Fruit fly (Drosophila melanogaster) whole organism, prepupa: Measurements from ENCODE around the gene chas.

Experiments used
- CG10631 ChIP-seq: fragments of 200-800 bp; sonication (Bioruptor generic); optimal IDR thresholded peaks from 2 replicates; lab custom pipeline; 2016; ENCODE audit warnings: missing biosample characterization, missing genetic modification characterization
- CG10669 ChIP-seq: fragments of 200-800 bp; sonication (Bioruptor generic); optimal IDR thresholded peaks from 3 replicates; lab custom pipeline; 2018; ENCODE audit warnings: missing biosample characterization, mild to moderate bottlenecking, missing genetic modification characterization, moderate library complexity
- CG11294 ChIP-seq: fragments of 200-800 bp; sonication (Bioruptor generic); IDR thresholded peaks from 2 replicates; pipeline ENCODE4 v1.3.6; 2022; ENCODE audit warnings: missing biosample characterization, missing genetic modification characterization
- CG11762 ChIP-seq: fragments of 200-800 bp; sonication (Bioruptor generic); optimal IDR thresholded peaks from 3 replicates; lab custom pipeline; 2016; ENCODE audit warnings: missing biosample characterization, missing genetic modification characterization; ENCODE audit not compliant: insufficient read depth
- CG11902 ChIP-seq: fragments of 200-800 bp; sonication (Bioruptor generic); optimal IDR thresholded peaks from 3 replicates; lab custom pipeline; 2016; ENCODE audit warnings: missing biosample characterization, missing genetic modification characterization
- CG15336 ChIP-seq: fragments of 200-800 bp; sonication (Bioruptor generic); IDR thresholded peaks from 2 replicates; pipeline ENCODE4 v1.3.6; 2022; ENCODE audit warnings: missing biosample characterization, missing genetic modification characterization
- CG1621 ChIP-seq: fragments of 200-800 bp; sonication (Bioruptor generic); optimal IDR thresholded peaks from 3 replicates; lab custom pipeline; 2018; ENCODE audit warnings: missing biosample characterization, mild to moderate bottlenecking, missing genetic modification characterization
- CG3032 ChIP-seq: fragments of 200-800 bp; optimal IDR thresholded peaks from 2 replicates; lab custom pipeline; 2019; ENCODE audit warnings: missing biosample characterization, mild to moderate bottlenecking, missing genetic modification characterization, moderate library complexity
- CG31627 ChIP-seq: fragments of 200-800 bp; sonication (Bioruptor generic); optimal IDR thresholded peaks from 3 replicates; lab custom pipeline; 2016; ENCODE audit warnings: missing biosample characterization, missing genetic modification characterization
- CG32006 ChIP-seq: fragments of 200-800 bp; sonication (Bioruptor generic); optimal IDR thresholded peaks from 3 replicates; lab custom pipeline; 2017; ENCODE audit warnings: missing biosample characterization, mild to moderate bottlenecking, missing genetic modification characterization
- CG34406 ChIP-seq: fragments of 200-800 bp; sonication (Bioruptor generic); optimal IDR thresholded peaks from 3 replicates; lab custom pipeline; 2016; ENCODE audit warnings: missing biosample characterization, missing genetic modification characterization
- CG3919 ChIP-seq: fragments of 200-800 bp; sonication (Bioruptor generic); optimal IDR thresholded peaks from 3 replicates; lab custom pipeline; 2016; ENCODE audit warnings: missing biosample characterization, missing genetic modification characterization
- CG4318 ChIP-seq: fragments of 200-800 bp; sonication (Bioruptor generic); optimal IDR thresholded peaks from 3 replicates; lab custom pipeline; 2017; ENCODE audit warnings: missing biosample characterization, mild to moderate bottlenecking, missing genetic modification characterization
- CG6163 ChIP-seq: fragments of 200-800 bp; sonication (Bioruptor generic); IDR thresholded peaks from 3 replicates; pipeline ENCODE4 v1.3.6; 2022; ENCODE audit warnings: missing biosample characterization, missing genetic modification characterization
- CG6276 ChIP-seq: fragments of 200-800 bp; sonication (Bioruptor generic); optimal IDR thresholded peaks from 2 replicates; lab custom pipeline; 2017; ENCODE audit warnings: missing biosample characterization, mild to moderate bottlenecking, missing genetic modification characterization
- CG6792 ChIP-seq: fragments of 200-800 bp; sonication (Bioruptor generic); optimal IDR thresholded peaks from 3 replicates; lab custom pipeline; 2016; ENCODE audit warnings: missing biosample characterization, missing genetic modification characterization
- CG6808 ChIP-seq: fragments of 200-800 bp; sonication (Bioruptor generic); optimal IDR thresholded peaks from 3 replicates; lab custom pipeline; 2017; ENCODE audit warnings: missing biosample characterization, missing genetic modification characterization, mild to moderate bottlenecking, moderate library complexity, missing genetic modification reagents
- CG6854 ChIP-seq: fragments of 200-800 bp; sonication (Bioruptor generic); optimal IDR thresholded peaks from 2 replicates; lab custom pipeline; 2017; ENCODE audit warnings: missing biosample characterization, mild to moderate bottlenecking, missing genetic modification characterization
- CG7368 ChIP-seq: fragments of 200-800 bp; sonication (Bioruptor generic); optimal IDR thresholded peaks from 3 replicates; lab custom pipeline; 2016; ENCODE audit warnings: missing biosample characterization, missing genetic modification characterization
- CG8119 ChIP-seq: fragments of 200-800 bp; sonication (Bioruptor generic); IDR thresholded peaks from 3 replicates; pipeline ENCODE4 v1.3.6; 2022; ENCODE audit warnings: missing biosample characterization, missing genetic modification characterization
- CG8319 ChIP-seq: fragments of 200-800 bp; sonication (Bioruptor generic); optimal IDR thresholded peaks from 3 replicates; lab custom pipeline; 2016; ENCODE audit warnings: missing biosample characterization, missing genetic modification characterization
- CG8632 ChIP-seq: fragments of 200-800 bp; sonication (Bioruptor generic); optimal IDR thresholded peaks from 3 replicates; lab custom pipeline; 2016; ENCODE audit warnings: missing biosample characterization, missing genetic modification characterization
- CG9139 ChIP-seq: fragments of 200-800 bp; sonication (Bioruptor generic); optimal IDR thresholded peaks from 3 replicates; lab custom pipeline; 2017; ENCODE audit warnings: missing biosample characterization, mild to moderate bottlenecking, missing genetic modification characterization
- Eip78C ChIP-seq: fragments of 200-800 bp; sonication (Bioruptor generic); peaks from one replicate; lab custom pipeline; 2016; ENCODE audit warnings: missing biosample characterization, missing genetic modification characterization
- Eip93F ChIP-seq: fragments of 200-800 bp; sonication (Bioruptor generic); optimal IDR thresholded peaks from 2 replicates; lab custom pipeline; 2016; ENCODE audit warnings: missing biosample characterization, mild to moderate bottlenecking, missing genetic modification characterization
- Ets21C ChIP-seq: fragments of 200-800 bp; sonication (Bioruptor generic); optimal IDR thresholded peaks from 3 replicates; lab custom pipeline; 2016; ENCODE audit warnings: missing biosample characterization, missing genetic modification characterization
- Ets96B ChIP-seq: fragments of 200-800 bp; optimal IDR thresholded peaks from 2 replicates; lab custom pipeline; 2019; ENCODE audit warnings: missing biosample characterization, mild to moderate bottlenecking, missing genetic modification characterization, moderate library complexity
- Gug ChIP-seq: fragments of 200-800 bp; sonication (Bioruptor generic); IDR thresholded peaks from 2 replicates; pipeline ENCODE4 v1.3.6; 2022; ENCODE audit warnings: missing biosample characterization, missing genetic modification characterization
- Hr38 ChIP-seq: sonication (Bioruptor generic); optimal IDR thresholded peaks from 2 replicates; lab custom pipeline; 2016; ENCODE audit warnings: missing biosample characterization, missing genetic modification characterization
- Hr39 ChIP-seq: fragments of 200-800 bp; sonication (Bioruptor generic); optimal IDR thresholded peaks from 2 replicates; lab custom pipeline; 2016; ENCODE audit warnings: missing biosample characterization, missing genetic modification characterization
- Hr4 ChIP-seq: fragments of 200-800 bp; sonication (Bioruptor generic); optimal IDR thresholded peaks from 3 replicates; lab custom pipeline; 2016; ENCODE audit warnings: missing biosample characterization, missing genetic modification characterization
- Lpt ChIP-seq: fragments of 200-800 bp; sonication (Bioruptor generic); optimal IDR thresholded peaks from 3 replicates; lab custom pipeline; 2016; ENCODE audit warnings: missing biosample characterization, missing genetic modification characterization
- Met ChIP-seq: fragments of 200-800 bp; sonication (Bioruptor generic); optimal IDR thresholded peaks from 3 replicates; lab custom pipeline; 2016; ENCODE audit warnings: missing biosample characterization, missing genetic modification characterization
- OdsH ChIP-seq: fragments of 200-800 bp; sonication (Bioruptor generic); optimal IDR thresholded peaks from 3 replicates; lab custom pipeline; 2016; ENCODE audit warnings: missing biosample characterization, missing genetic modification characterization
- Smox ChIP-seq: fragments of 200-800 bp; sonication (Bioruptor generic); optimal IDR thresholded peaks from 3 replicates; lab custom pipeline; 2016; ENCODE audit warnings: missing biosample characterization, missing genetic modification characterization
- Sox102F ChIP-seq: fragments of 200-800 bp; sonication (Bioruptor generic); optimal IDR thresholded peaks from 2 replicates; lab custom pipeline; 2016; ENCODE audit warnings: missing biosample characterization, mild to moderate bottlenecking, missing genetic modification characterization
- Sox14 ChIP-seq: fragments of 200-800 bp; sonication (Bioruptor generic); optimal IDR thresholded peaks from 3 replicates; lab custom pipeline; 2016; ENCODE audit warnings: missing biosample characterization, missing genetic modification characterization
- Sox15 ChIP-seq: fragments of 200-800 bp; sonication (Bioruptor generic); optimal IDR thresholded peaks from 3 replicates; lab custom pipeline; 2016; ENCODE audit warnings: missing biosample characterization, missing genetic modification characterization
- acj6 ChIP-seq: fragments of 200-800 bp; sonication (Bioruptor generic); optimal IDR thresholded peaks from 3 replicates; lab custom pipeline; 2016; ENCODE audit warnings: missing biosample characterization, missing genetic modification characterization
- cyc ChIP-seq: fragments of 200-800 bp; sonication (Bioruptor generic); optimal IDR thresholded peaks from 3 replicates; lab custom pipeline; 2016; ENCODE audit warnings: missing biosample characterization, missing genetic modification characterization
- dac ChIP-seq: fragments of 200-800 bp; sonication (Bioruptor generic); optimal IDR thresholded peaks from 2 replicates; lab custom pipeline; 2017; ENCODE audit warnings: missing biosample characterization, mild to moderate bottlenecking, missing genetic modification characterization
- dsx ChIP-seq: fragments of 200-800 bp; optimal IDR thresholded peaks from 3 replicates; lab custom pipeline; 2019; ENCODE audit warnings: missing biosample characterization, mild to moderate bottlenecking, missing genetic modification characterization, moderate library complexity; ENCODE audit not compliant: poor library complexity, severe bottlenecking
- eg ChIP-seq: fragments of 200-800 bp; sonication (Bioruptor generic); IDR thresholded peaks from 3 replicates; pipeline ENCODE4 v1.3.6; 2022; ENCODE audit warnings: missing biosample characterization, missing genetic modification characterization
- esn ChIP-seq: fragments of 200-800 bp; sonication (Bioruptor generic); optimal IDR thresholded peaks from 2 replicates; lab custom pipeline; 2016; ENCODE audit warnings: missing biosample characterization, mild to moderate bottlenecking, missing genetic modification characterization, moderate library complexity
- fd59A ChIP-seq: fragments of 200-800 bp; sonication (Bioruptor generic); optimal IDR thresholded peaks from 2 replicates; lab custom pipeline; 2017; ENCODE audit warnings: missing biosample characterization, mild to moderate bottlenecking, missing genetic modification characterization, missing genetic modification reagents
- fd85E ChIP-seq: fragments of 200-800 bp; sonication (Bioruptor generic); optimal IDR thresholded peaks from 3 replicates; lab custom pipeline; 2016; ENCODE audit warnings: missing biosample characterization, missing genetic modification characterization
- lz ChIP-seq: fragments of 200-800 bp; sonication (Bioruptor generic); optimal IDR thresholded peaks from 3 replicates; lab custom pipeline; 2016; ENCODE audit warnings: missing biosample characterization, missing genetic modification characterization
- net ChIP-seq: fragments of 200-800 bp; sonication (Bioruptor generic); optimal IDR thresholded peaks from 3 replicates; lab custom pipeline; 2016; ENCODE audit warnings: missing biosample characterization, missing genetic modification characterization
- salr ChIP-seq, 2 experiments: fragments of 200-800 bp; sonication (Bioruptor generic); optimal IDR thresholded peaks; 3 replicates each; lab custom pipeline; 2016 to 2018; ENCODE audit warnings: missing biosample characterization in 2 of 2, missing genetic modification characterization in 2 of 2, mild to moderate bottlenecking in 1 of 2
- spab ChIP-seq: fragments of 200-800 bp; sonication (Bioruptor generic); optimal IDR thresholded peaks from 2 replicates; lab custom pipeline; 2017; ENCODE audit warnings: missing biosample characterization, mild to moderate bottlenecking, missing genetic modification characterization, missing genetic modification reagents
- ss ChIP-seq, 2 experiments: fragments of 200-800 bp; sonication (Bioruptor generic); optimal IDR thresholded peaks; 2 replicates in 1 of 2; 3 replicates in 1 of 2; lab custom pipeline; 2017 to 2018; ENCODE audit warnings: mild to moderate bottlenecking in 2 of 2, missing biosample characterization in 2 of 2, missing genetic modification characterization in 2 of 2, moderate library complexity in 1 of 2
- svp ChIP-seq: fragments of 200-800 bp; sonication (Bioruptor generic); peaks from one replicate; lab custom pipeline; 2016; ENCODE audit warnings: missing biosample characterization, missing genetic modification characterization
- vri ChIP-seq: fragments of 200-800 bp; sonication (Bioruptor generic); optimal IDR thresholded peaks from 3 replicates; lab custom pipeline; 2016; ENCODE audit warnings: missing biosample characterization, mild to moderate bottlenecking, missing genetic modification characterization

chas gene

dm6 chrX:17718423-17718822 lies 19.9 kb upstream of the chas start:
- TF ChIP-seq Smox (no peak), salr (GFP tag; optimal IDR thresholded peaks at IDR 0.05; lab: Kevin White, UChicago) (no peak), fd85E (GFP tag; lab: Kevin White, UChicago) (no peak), CG9139 (GFP tag; lab: Kevin White, UChicago) (no peak), CG7368 (GFP tag; lab: Kevin White, UChicago) (no peak), Sox14 (GFP tag; lab: Kevin White, UChicago) (no peak), spab (GFP tag; lab: Kevin White, UChicago) (no peak), esn (GFP tag; lab: Kevin White, UChicago) (no peak), Eip93F (GFP tag; lab: Kevin White, UChicago) (no peak), CG6163 (GFP tag; lab: Robert Waterston, UW) (no peak), CG6276 (GFP tag; lab: Kevin White, UChicago) (no peak), Sox15 (GFP tag; lab: Kevin White, UChicago) (no peak), CG15336 (GFP tag; lab: Robert Waterston, UW) (no peak), CG3919 (GFP tag; lab: Kevin White, UChicago) (no peak), acj6 (peak; percentile 18), CG11294 (GFP tag; lab: Robert Waterston, UW) (no peak), Lpt (GFP tag; lab: Kevin White, UChicago) (no peak), svp (peak; percentile 73), fd59A (GFP tag; lab: Kevin White, UChicago) (no peak), net (no peak), CG31627 (GFP tag; lab: Kevin White, UChicago) (no peak), cyc (GFP tag; lab: Kevin White, UChicago) (no peak), dac (no peak), CG32006 (peak; percentile 57), CG4318 (no peak), eg (GFP tag; lab: Robert Waterston, UW) (peak; percentile 45; the same call in 1 of the 3 replicates), CG10669 (no peak), CG8319 (GFP tag; lab: Kevin White, UChicago) (no peak), CG34406 (GFP tag; lab: Kevin White, UChicago) (no peak), vri (GFP tag; lab: Kevin White, UChicago) (no peak), ss (GFP tag; optimal IDR thresholded peaks at IDR 0.05; lab: Kevin White, UChicago) (no peak), Hr39 (GFP tag; lab: Kevin White, UChicago) (no peak), CG1621 (tag; lab: Kevin White, UChicago) (no peak), dsx (GFP tag; lab: Kevin White, UChicago) (no peak), CG11902 (GFP tag; lab: Kevin White, UChicago) (no peak), Eip78C (GFP tag; lab: Kevin White, UChicago) (peak; percentile 39), CG3032 (tag; lab: Kevin White, UChicago) (no peak), CG8119 (0 out of 3 replicates have a peak, but pooled peaks have one; percentile 28), Ets21C (GFP tag; lab: Kevin White, UChicago) (no peak), CG6808 (GFP tag; lab: Kevin White, UChicago) (no peak), OdsH (peak; percentile 18), Hr4 (GFP tag; lab: Kevin White, UChicago) (peak; percentile 36), Gug (GFP tag; lab: Robert Waterston, UW) (no peak), Ets96B (tag; lab: Kevin White, UChicago) (no peak), lz (GFP tag; lab: Kevin White, UChicago) (no peak), CG6792 (GFP tag; lab: Kevin White, UChicago) (peak; percentile 11), Sox102F (no peak), CG6854 (GFP tag; lab: Kevin White, UChicago) (no peak), CG10631 (no peak), Met (GFP tag; lab: Kevin White, UChicago) (no peak), Hr38 (no peak), CG11762 (no peak), CG8632 (GFP tag; lab: Kevin White, UChicago) (no peak)
